Fruit fly (Drosophila melanogaster): ENCODE measurements around the gene CG4393.

The CG4393 gene

dm6 chr3R:23386907-23387306, 2.3 kb upstream of the CG4393 start:
- TF ChIP-seq lz (GFP tag; optimal IDR thresholded peaks at IDR 0.05), result no peak
- TF ChIP-seq fd85E (GFP tag; optimal IDR thresholded peaks at IDR 0.05), result no peak
- no peak for TF ChIP-seq Hr38 (GFP tag; optimal IDR thresholded peaks at IDR 0.05)
- TF ChIP-seq CG11294 (GFP tag; IDR thresholded peaks at IDR 0.05), result peak; percentile 46; the same call in 1 of the 2 replicates
- peak; percentile 72 for TF ChIP-seq CG8119 (GFP tag; IDR thresholded peaks at IDR 0.05)
- peak; percentile 39 for TF ChIP-seq net (GFP tag; optimal IDR thresholded peaks at IDR 0.05)
- no peak for TF ChIP-seq vri (GFP tag; optimal IDR thresholded peaks at IDR 0.05)
- peak; percentile 13 for TF ChIP-seq acj6 (GFP tag; optimal IDR thresholded peaks at IDR 0.05)
- TF ChIP-seq CG11902 (GFP tag; optimal IDR thresholded peaks at IDR 0.05), result peak; percentile 7
- TF ChIP-seq Eip75B (GFP tag; optimal IDR thresholded peaks at IDR 0.05), result no peak
- no peak for TF ChIP-seq CG16779 (tag; optimal IDR thresholded peaks at IDR 0.05)
- no peak for TF ChIP-seq CG8319 (GFP tag; optimal IDR thresholded peaks at IDR 0.05)
- peak; percentile 19 for TF ChIP-seq Met (GFP tag; optimal IDR thresholded peaks at IDR 0.05)
- no peak for TF ChIP-seq Ets21C (GFP tag; optimal IDR thresholded peaks at IDR 0.05)
- TF ChIP-seq salr (GFP tag; optimal IDR thresholded peaks at IDR 0.05), result peak in 1 of 2 experiments; percentile 17
- peak; percentile 71 for TF ChIP-seq CG32006 (GFP tag; optimal IDR thresholded peaks at IDR 0.05)
- no peak for TF ChIP-seq ss (GFP tag; optimal IDR thresholded peaks at IDR 0.05)
- no peak for TF ChIP-seq fkh (GFP tag; optimal IDR thresholded peaks at IDR 0.05)
- peak; percentile 35 for TF ChIP-seq CG10631 (GFP tag; optimal IDR thresholded peaks at IDR 0.05)
- no peak for TF ChIP-seq CG10669 (GFP tag; optimal IDR thresholded peaks at IDR 0.05)
- no peak for TF ChIP-seq cyc (GFP tag; optimal IDR thresholded peaks at IDR 0.05)
- no peak for TF ChIP-seq Sox102F (GFP tag; optimal IDR thresholded peaks at IDR 0.05)
- TF ChIP-seq CG3919 (GFP tag; optimal IDR thresholded peaks at IDR 0.05), result peak; percentile 44
- no peak for TF ChIP-seq CG7368 (GFP tag; optimal IDR thresholded peaks at IDR 0.05)
- TF ChIP-seq CG6854 (GFP tag; optimal IDR thresholded peaks at IDR 0.05), result no peak
- peak; percentile 8 for TF ChIP-seq Sox14 (GFP tag; optimal IDR thresholded peaks at IDR 0.05)
- no peak for TF ChIP-seq CG1621 (tag; optimal IDR thresholded peaks at IDR 0.05)
- TF ChIP-seq eg (GFP tag; IDR thresholded peaks at IDR 0.05), result peak; percentile 67; the same call in 2 of the 3 replicates
- TF ChIP-seq Eip78C (GFP tag), result peak; percentile 84
- TF ChIP-seq topi (GFP tag; optimal IDR thresholded peaks at IDR 0.05), result peak; percentile 29
- peak; percentile 38 for TF ChIP-seq Lpt (GFP tag; optimal IDR thresholded peaks at IDR 0.05)
- peak; percentile 15 for TF ChIP-seq Smox (GFP tag; optimal IDR thresholded peaks at IDR 0.05)
- peak; percentile 54 for TF ChIP-seq CG6276 (GFP tag; optimal IDR thresholded peaks at IDR 0.05)
- no peak for TF ChIP-seq Blimp-1 (GFP tag; optimal IDR thresholded peaks at IDR 0.05)
- peak; percentile 11 for TF ChIP-seq CG6792 (GFP tag; optimal IDR thresholded peaks at IDR 0.05)
- peak; percentile 57 for TF ChIP-seq CG4318 (GFP tag; optimal IDR thresholded peaks at IDR 0.05)
- TF ChIP-seq achi (GFP tag; optimal IDR thresholded peaks at IDR 0.05), result peak; percentile 35
- no peak for TF ChIP-seq CG9139 (GFP tag; optimal IDR thresholded peaks at IDR 0.05)
- no peak for TF ChIP-seq esn (GFP tag; optimal IDR thresholded peaks at IDR 0.05)
- peak; percentile 58 for TF ChIP-seq OdsH (GFP tag; optimal IDR thresholded peaks at IDR 0.05)
- peak; percentile 65 for TF ChIP-seq pdm3 (GFP tag; optimal IDR thresholded peaks at IDR 0.05)
- TF ChIP-seq CG6163 (GFP tag; IDR thresholded peaks at IDR 0.05), result peak; percentile 71; the same call in 2 of the 3 replicates
- TF ChIP-seq Gug (GFP tag; IDR thresholded peaks at IDR 0.05), result peak; percentile 54; the same call in 1 of the 2 replicates
- TF ChIP-seq CG34406 (GFP tag; optimal IDR thresholded peaks at IDR 0.05), result no peak
- TF ChIP-seq CG15336 (GFP tag; IDR thresholded peaks at IDR 0.05), result peak; percentile 84
- peak; percentile 9 for TF ChIP-seq dsx (GFP tag; optimal IDR thresholded peaks at IDR 0.05; ENCODE audit: poor library complexity, severe bottlenecking)
- TF ChIP-seq CG31627 (GFP tag; optimal IDR thresholded peaks at IDR 0.05), result no peak
- no peak for TF ChIP-seq CG6808 (GFP tag; optimal IDR thresholded peaks at IDR 0.05)
- peak; percentile 3 for TF ChIP-seq CG3032 (tag; optimal IDR thresholded peaks at IDR 0.05)
- TF ChIP-seq Hr4 (GFP tag; optimal IDR thresholded peaks at IDR 0.05), result peak; percentile 77
- no peak for TF ChIP-seq dac (GFP tag; optimal IDR thresholded peaks at IDR 0.05)
- no peak for TF ChIP-seq svp (GFP tag)
- TF ChIP-seq Ets96B (tag; optimal IDR thresholded peaks at IDR 0.05), result peak; percentile 19

Measured in whole organism, prepupa.